Worm (Caenorhabditis elegans): ENCODE measurements around the gene dpy-19.

The dpy-19 gene

ce11 chrIII:8654400-8654980 is 12.8 kb downstream of the dpy-19 start (continued):
- peak; percentile 12 for TF ChIP-seq lin-13 (GFP tag; optimal IDR thresholded peaks at IDR 0.05)

DNA sequence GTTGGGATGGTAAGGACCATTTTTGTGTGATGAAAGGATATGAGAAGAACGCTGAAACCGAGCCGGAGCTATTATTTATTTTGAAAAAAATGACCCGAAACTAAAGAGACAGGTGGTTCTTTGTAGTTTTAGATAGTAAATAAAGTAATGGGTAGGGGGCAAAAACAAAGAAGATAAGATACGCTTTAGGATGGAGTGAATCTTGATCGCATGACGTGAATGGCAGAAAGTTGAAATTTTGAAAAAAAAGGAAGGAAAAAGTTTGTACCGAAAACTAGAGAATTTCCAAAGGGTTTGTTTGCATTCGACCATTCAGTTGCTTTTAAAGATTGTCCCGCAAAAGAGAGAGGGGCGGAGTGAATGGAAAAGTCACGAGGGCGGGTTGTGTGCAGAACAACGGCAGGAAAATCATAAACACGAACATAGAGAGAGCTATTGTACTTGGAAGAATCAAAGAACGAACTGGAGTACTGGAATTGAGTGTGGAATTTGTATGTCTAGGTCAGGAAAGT is 13.4 kb downstream of the dpy-19 start, which contains the start of gene F22B7.9:
Gene F22B7.9, minus strand, starts transcription at position 51 of the 512 bp plus-strand sequence.
- TF ChIP-seq nhr-10 (tag; optimal IDR thresholded peaks at IDR 0.05), result no peak
- no peak for TF ChIP-seq skn-1 (tag; optimal IDR thresholded peaks at IDR 0.05)
- peak; percentile 56 for TF ChIP-seq sma-9 (GFP tag; optimal IDR thresholded peaks at IDR 0.05)
- no peak for TF ChIP-seq sma-9 (tag; optimal IDR thresholded peaks at IDR 0.05)
- no peak for TF ChIP-seq ztf-11 (tag; optimal IDR thresholded peaks at IDR 0.05)
- no peak for TF ChIP-seq lin-11 (tag; optimal IDR thresholded peaks at IDR 0.05)
- no peak for TF ChIP-seq lin-13 (GFP tag; optimal IDR thresholded peaks at IDR 0.05)
- peak; percentile 73 for TF ChIP-seq nhr-129 (tag; optimal IDR thresholded peaks at IDR 0.05)
- no peak for TF ChIP-seq lin-39 (tag; optimal IDR thresholded peaks at IDR 0.05)
- peak; percentile 1 for TF ChIP-seq sma-3 (GFP tag; optimal IDR thresholded peaks at IDR 0.05)
- TF ChIP-seq nhr-21 (tag; optimal IDR thresholded peaks at IDR 0.05), result no peak
- TF ChIP-seq ZK546.5 (tag; optimal IDR thresholded peaks at IDR 0.05), result no peak
- no peak for TF ChIP-seq nhr-23 (tag; optimal IDR thresholded peaks at IDR 0.05)
- peak; percentile 86 for TF ChIP-seq ama-1 (optimal IDR thresholded peaks at IDR 0.05)
- no peak for TF ChIP-seq unc-55 (GFP tag; optimal IDR thresholded peaks at IDR 0.05)
- TF ChIP-seq zag-1 (tag; optimal IDR thresholded peaks at IDR 0.05), result no peak
- TF ChIP-seq mbf-1 (tag; optimal IDR thresholded peaks at IDR 0.05), result no peak
- TF ChIP-seq dmd-4 (tag; optimal IDR thresholded peaks at IDR 0.05), result no peak
- no peak for TF ChIP-seq egl-27 (tag; optimal IDR thresholded peaks at IDR 0.05)
- no peak for TF ChIP-seq nhr-237 (tag; optimal IDR thresholded peaks at IDR 0.05)
- TF ChIP-seq ztf-4 (tag; optimal IDR thresholded peaks at IDR 0.05), result no peak
- no peak for TF ChIP-seq nhr-6 (tag; optimal IDR thresholded peaks at IDR 0.05)
- TF ChIP-seq ztf-1 (GFP tag; conservative IDR thresholded peaks at IDR 0.05), result no peak
- TF ChIP-seq peb-1 (tag; optimal IDR thresholded peaks at IDR 0.05), result no peak
- TF ChIP-seq mdl-1 (tag; optimal IDR thresholded peaks at IDR 0.05), result no peak
- no peak for TF ChIP-seq nhr-11 (tag; optimal IDR thresholded peaks at IDR 0.05)

ce11 chrIII:8653457-8653856 is 13.8 kb downstream of the dpy-19 start:
- TF ChIP-seq F13H6.1 (tag; optimal IDR thresholded peaks at IDR 0.05) (no peak), ztf-1 (GFP tag; conservative IDR thresholded peaks at IDR 0.05) (no peak), snpc-4 (tag; optimal IDR thresholded peaks at IDR 0.05) (no peak), unc-39 (tag; optimal IDR thresholded peaks at IDR 0.05) (no peak), lin-13 (GFP tag; optimal IDR thresholded peaks at IDR 0.05) (no peak), mab-5 (tag; optimal IDR thresholded peaks at IDR 0.05) (no peak), nhr-129 (tag; optimal IDR thresholded peaks at IDR 0.05) (no peak), nhr-11 (tag; optimal IDR thresholded peaks at IDR 0.05) (no peak), ceh-16 (tag; optimal IDR thresholded peaks at IDR 0.05) (no peak), unc-55 (GFP tag; optimal IDR thresholded peaks at IDR 0.05) (no peak), blmp-1 (tag; optimal IDR thresholded peaks at IDR 0.05; ENCODE audit: insufficient read depth) (no peak)

DNA sequence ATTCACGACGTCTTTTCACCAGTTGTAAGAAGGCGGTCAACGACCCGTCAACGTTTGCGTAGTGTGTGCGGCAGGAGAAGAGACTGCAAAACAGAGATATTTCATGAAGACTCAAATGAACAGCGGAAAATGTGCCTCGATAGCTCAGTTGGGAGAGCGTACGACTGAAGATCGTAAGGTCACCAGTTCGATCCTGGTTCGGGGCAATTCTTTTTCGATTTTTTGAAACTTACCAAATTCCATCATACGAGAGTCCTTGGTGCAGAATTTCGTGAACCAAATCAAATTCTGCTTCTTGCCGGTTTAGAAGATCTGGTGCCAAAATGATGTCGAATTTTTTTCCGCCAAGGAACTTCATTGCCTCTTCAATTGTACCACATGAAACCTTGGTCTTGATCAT is 14.4 kb downstream of the dpy-19 start:
- TF ChIP-seq blmp-1 (tag; optimal IDR thresholded peaks at IDR 0.05; ENCODE audit: insufficient read depth) (peak; percentile 6), ztf-11 (tag; optimal IDR thresholded peaks at IDR 0.05) (no peak), F13H6.1 (tag; optimal IDR thresholded peaks at IDR 0.05) (no peak), C34F6.9 (tag; optimal IDR thresholded peaks at IDR 0.05) (peak; percentile 38), nhr-129 (tag; optimal IDR thresholded peaks at IDR 0.05) (peak; percentile 80), mbf-1 (tag; optimal IDR thresholded peaks at IDR 0.05) (no peak), nhr-23 (tag; optimal IDR thresholded peaks at IDR 0.05) (no peak), ama-1 (optimal IDR thresholded peaks at IDR 0.05) (peak; percentile 34), sem-4 (tag; optimal IDR thresholded peaks at IDR 0.05) (no peak), peb-1 (tag; optimal IDR thresholded peaks at IDR 0.05) (no peak), nhr-21 (tag; optimal IDR thresholded peaks at IDR 0.05) (peak; percentile 19), ztf-4 (tag; optimal IDR thresholded peaks at IDR 0.05) (peak; percentile 9), sma-9 (GFP tag; optimal IDR thresholded peaks at IDR 0.05) (peak; percentile 39), sma-9 (tag; optimal IDR thresholded peaks at IDR 0.05) (no peak), lin-39 (tag; optimal IDR thresholded peaks at IDR 0.05) (no peak), unc-55 (GFP tag; optimal IDR thresholded peaks at IDR 0.05) (peak; percentile 39), sma-3 (GFP tag; optimal IDR thresholded peaks at IDR 0.05) (no peak), lsy-2 (tag; optimal IDR thresholded peaks at IDR 0.05) (peak in 1 of 2 experiments; percentile 56), elt-3 (tag; optimal IDR thresholded peaks at IDR 0.05) (no peak), fos-1 (tag; optimal IDR thresholded peaks at IDR 0.05) (peak; percentile 40)
